Worm (Caenorhabditis elegans): ENCODE results near the gene ced-6.

The ced-6 gene

ce11 chrIII:5621236-5621635 is 25.7 kb downstream of the ced-6 start (continued):
- TF ChIP-seq elt-1 (tag; optimal IDR thresholded peaks at IDR 0.05) (no peak), sem-4 (tag; optimal IDR thresholded peaks at IDR 0.05) (peak; percentile 59), ZK546.5 (tag; optimal IDR thresholded peaks at IDR 0.05) (no peak), nhr-21 (tag; optimal IDR thresholded peaks at IDR 0.05) (peak; percentile 58), C34F6.9 (tag; optimal IDR thresholded peaks at IDR 0.05) (peak; percentile 93), nhr-6 (tag; optimal IDR thresholded peaks at IDR 0.05) (peak; percentile 56), lin-13 (GFP tag; optimal IDR thresholded peaks at IDR 0.05) (peak; percentile 58), crh-2 (tag; optimal IDR thresholded peaks at IDR 0.05) (peak; percentile 85), nhr-10 (tag; optimal IDR thresholded peaks at IDR 0.05) (no peak), sma-3 (GFP tag; optimal IDR thresholded peaks at IDR 0.05) (peak; percentile 41), R02D3.7 (tag; optimal IDR thresholded peaks at IDR 0.05) (no peak), peb-1 (tag; optimal IDR thresholded peaks at IDR 0.05) (no peak), Y55F3AM.14 (GFP tag; optimal IDR thresholded peaks at IDR 0.05) (peak; percentile 7), nhr-12 (tag; optimal IDR thresholded peaks at IDR 0.05) (no peak), mab-5 (tag; optimal IDR thresholded peaks at IDR 0.05) (no peak), nhr-77 (tag; optimal IDR thresholded peaks at IDR 0.05) (no peak), gmeb-1 (tag; optimal IDR thresholded peaks at IDR 0.05) (no peak), alr-1 (tag; optimal IDR thresholded peaks at IDR 0.05) (no peak), nhr-237 (tag; optimal IDR thresholded peaks at IDR 0.05) (no peak), ceh-82 (tag; optimal IDR thresholded peaks at IDR 0.05) (no peak), zag-1 (tag; optimal IDR thresholded peaks at IDR 0.05) (peak; percentile 21), egl-27 (tag; optimal IDR thresholded peaks at IDR 0.05) (peak; percentile 74), dmd-4 (tag; optimal IDR thresholded peaks at IDR 0.05) (no peak), ama-1 (optimal IDR thresholded peaks at IDR 0.05) (no peak), lin-39 (tag; optimal IDR thresholded peaks at IDR 0.05) (no peak), mdl-1 (tag; optimal IDR thresholded peaks at IDR 0.05) (peak; percentile 29 to 75), mbf-1 (tag; optimal IDR thresholded peaks at IDR 0.05) (no peak), elt-3 (tag; optimal IDR thresholded peaks at IDR 0.05) (no peak)

DNA sequence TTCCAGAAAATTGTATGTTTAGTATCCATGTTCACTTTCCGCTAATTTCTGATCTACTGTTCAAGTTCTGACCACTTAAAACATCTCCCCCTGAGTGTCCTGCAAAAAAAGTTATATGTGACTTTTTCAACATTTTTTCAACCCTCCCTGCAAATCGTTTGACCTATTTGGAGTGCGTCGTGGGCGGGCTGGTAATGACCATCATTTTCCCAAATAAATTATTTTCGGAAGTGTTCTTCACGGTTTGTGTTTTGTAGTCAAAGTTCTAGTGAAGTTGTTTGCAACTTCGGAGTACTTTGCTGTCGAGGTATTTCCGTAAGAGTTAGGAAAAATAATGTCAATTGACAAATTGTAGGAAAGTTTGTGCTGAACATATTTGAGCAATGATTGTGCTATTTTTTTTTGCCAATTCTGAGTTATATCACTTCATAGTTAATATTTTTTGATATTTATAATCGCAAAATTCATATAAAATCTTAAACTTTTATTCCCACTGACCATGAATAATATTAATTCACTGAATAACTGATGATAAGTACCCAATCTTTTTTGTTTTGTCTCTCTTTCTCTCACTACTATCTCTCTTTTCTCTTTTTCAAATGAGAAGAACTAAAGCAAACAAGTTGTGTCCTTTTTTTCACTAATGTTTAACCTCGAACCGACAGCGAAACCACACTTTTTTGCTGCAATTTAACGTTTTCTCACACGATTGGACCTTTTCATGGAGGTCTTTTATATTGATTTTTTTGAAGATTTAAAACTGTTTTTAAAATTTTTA is 26.9 kb downstream of the ced-6 start:
- TF ChIP-seq blmp-1 (tag; optimal IDR thresholded peaks at IDR 0.05; ENCODE audit: insufficient read depth) = no peak
- TF ChIP-seq unc-55 (GFP tag; optimal IDR thresholded peaks at IDR 0.05) = peak; percentile 10
- TF ChIP-seq lin-13 (GFP tag; optimal IDR thresholded peaks at IDR 0.05) = no peak
- TF ChIP-seq ztf-4 (tag; optimal IDR thresholded peaks at IDR 0.05) = peak; percentile 8

ce11 chrIII:5623418-5623817 is 27.8 kb downstream of the ced-6 start:
- TF ChIP-seq nhr-129 (tag; optimal IDR thresholded peaks at IDR 0.05) (peak; percentile 49), nhr-6 (tag; optimal IDR thresholded peaks at IDR 0.05) (no peak), lsy-2 (tag; optimal IDR thresholded peaks at IDR 0.05) (peak in 1 of 2 experiments; percentile 0), C34F6.9 (tag; optimal IDR thresholded peaks at IDR 0.05) (peak; percentile 54)

DNA sequence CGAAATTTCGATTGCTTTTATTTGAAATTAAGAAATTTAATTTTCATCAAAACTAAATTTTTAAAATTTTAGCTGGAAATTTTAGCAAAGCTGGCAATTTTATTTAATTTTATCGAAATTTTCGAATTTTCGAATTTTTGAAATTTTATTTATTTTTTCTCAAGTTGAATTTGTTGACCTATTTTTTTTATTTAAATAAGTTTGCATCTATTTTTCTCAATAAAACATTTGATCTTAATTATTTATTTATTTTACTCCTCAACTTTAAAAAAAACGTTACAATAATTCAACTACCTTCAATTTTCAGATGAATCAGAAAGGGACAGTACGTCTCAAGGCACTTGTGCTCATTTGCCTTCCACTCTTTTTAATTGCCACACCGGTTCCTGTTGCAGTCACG is 29.3 kb downstream of the ced-6 start, which contains the start of gene daf-4:
Gene daf-4, plus strand, starts transcription at position 301 of the 400 bp plus-strand sequence.
- no peak for TF ChIP-seq lin-39 (tag; optimal IDR thresholded peaks at IDR 0.05)
- no peak for TF ChIP-seq ama-1 (optimal IDR thresholded peaks at IDR 0.05)
- TF ChIP-seq ztf-1 (GFP tag; conservative IDR thresholded peaks at IDR 0.05) = no peak
- TF ChIP-seq nhr-10 (tag; optimal IDR thresholded peaks at IDR 0.05) = no peak
- TF ChIP-seq ZK546.5 (tag; optimal IDR thresholded peaks at IDR 0.05) = no peak
- TF ChIP-seq dmd-4 (tag; optimal IDR thresholded peaks at IDR 0.05) = no peak
- TF ChIP-seq ztf-4 (tag; optimal IDR thresholded peaks at IDR 0.05) = no peak

ce11 chrIII:5629225-5629624 is 33.7 kb downstream of the ced-6 start:
- no peak for TF ChIP-seq unc-39 (tag; optimal IDR thresholded peaks at IDR 0.05)
- no peak for TF ChIP-seq unc-55 (GFP tag; optimal IDR thresholded peaks at IDR 0.05)
- no peak for TF ChIP-seq nhr-77 (tag; optimal IDR thresholded peaks at IDR 0.05)
- TF ChIP-seq gmeb-1 (tag; optimal IDR thresholded peaks at IDR 0.05) = no peak
- TF ChIP-seq ztf-4 (tag; optimal IDR thresholded peaks at IDR 0.05) = no peak
- TF ChIP-seq sma-9 (GFP tag; optimal IDR thresholded peaks at IDR 0.05) = peak; percentile 54
- TF ChIP-seq sma-9 (tag; optimal IDR thresholded peaks at IDR 0.05) = no peak
- peak; percentile 38 for TF ChIP-seq F13H6.1 (tag; optimal IDR thresholded peaks at IDR 0.05)
- no peak for TF ChIP-seq egl-27 (tag; optimal IDR thresholded peaks at IDR 0.05)
- TF ChIP-seq ZK546.5 (tag; optimal IDR thresholded peaks at IDR 0.05) = no peak
- TF ChIP-seq sma-3 (GFP tag; optimal IDR thresholded peaks at IDR 0.05) = no peak
- no peak for TF ChIP-seq skn-1 (tag; optimal IDR thresholded peaks at IDR 0.05)
- TF ChIP-seq ceh-82 (tag; optimal IDR thresholded peaks at IDR 0.05) = no peak
- no peak for TF ChIP-seq nhr-10 (tag; optimal IDR thresholded peaks at IDR 0.05)
- no peak for TF ChIP-seq ceh-16 (tag; optimal IDR thresholded peaks at IDR 0.05)
- TF ChIP-seq nhr-25 (tag; optimal IDR thresholded peaks at IDR 0.05) = no peak
- no peak for TF ChIP-seq nhr-12 (tag; optimal IDR thresholded peaks at IDR 0.05)
- peak; percentile 12 for TF ChIP-seq nhr-129 (tag; optimal IDR thresholded peaks at IDR 0.05)
- no peak for TF ChIP-seq nhr-21 (tag; optimal IDR thresholded peaks at IDR 0.05)
- TF ChIP-seq ztf-1 (GFP tag; conservative IDR thresholded peaks at IDR 0.05) = no peak
